Fruit fly (Drosophila melanogaster) whole organism, pupa: Measurements from ENCODE around the gene Dd.
A peak's percentile ranks its signal among the peaks of the same experiment; 100 is the strongest.

Source experiments
- CG10348 ChIP-seq: fragments of 200-800 bp; sonication (Bioruptor generic); IDR thresholded peaks from 2 replicates; pipeline ENCODE4 v1.3.6; 2022; ENCODE audit warnings: missing biosample characterization, missing genetic modification characterization
- CG12605 ChIP-seq: fragments of 200-800 bp; sonication (Bioruptor generic); IDR thresholded peaks from 2 replicates; pipeline ENCODE4 v1.3.6; 2022; ENCODE audit warnings: missing biosample characterization, missing genetic modification characterization
- CG13204 ChIP-seq: fragments of 200-800 bp; sonication (Bioruptor generic); optimal IDR thresholded peaks from 2 replicates; lab custom pipeline; 2018; ENCODE audit warnings: missing biosample characterization, mild to moderate bottlenecking, missing genetic modification characterization, moderate library complexity
- CG14655 ChIP-seq: fragments of 200-800 bp; sonication (Bioruptor generic); optimal IDR thresholded peaks from 3 replicates; lab custom pipeline; 2017; ENCODE audit warnings: mild to moderate bottlenecking, missing biosample characterization, missing genetic modification reagents, missing genetic modification characterization
- CG15710 ChIP-seq: fragments of 200-800 bp; sonication (Bioruptor generic); optimal IDR thresholded peaks from 2 replicates; lab custom pipeline; 2018; ENCODE audit warnings: missing biosample characterization, mild to moderate bottlenecking, missing genetic modification characterization, moderate library complexity
- CG32121 ChIP-seq: fragments of 200-800 bp; sonication (Bioruptor generic); IDR thresholded peaks from 2 replicates; pipeline ENCODE4 v1.3.6; 2022; ENCODE audit warnings: missing biosample characterization, missing genetic modification characterization
- CG34367 ChIP-seq: fragments of 200-800 bp; sonication (Bioruptor generic); optimal IDR thresholded peaks from 2 replicates; lab custom pipeline; 2018; ENCODE audit warnings: missing biosample characterization, mild to moderate bottlenecking, missing genetic modification characterization
- CG8301 ChIP-seq: fragments of 200-800 bp; sonication (Bioruptor generic); optimal IDR thresholded peaks from 2 replicates; lab custom pipeline; 2018; ENCODE audit warnings: missing biosample characterization, mild to moderate bottlenecking, missing genetic modification characterization
- EcR ChIP-seq: fragments of 200-800 bp; sonication (Bioruptor generic); optimal IDR thresholded peaks from 3 replicates; lab custom pipeline; 2019; ENCODE audit warnings: missing biosample characterization, missing genetic modification characterization, mild to moderate bottlenecking, moderate library complexity, missing genetic modification reagents
- Pif1A ChIP-seq: fragments of 200-800 bp; sonication (Bioruptor generic); optimal IDR thresholded peaks from 3 replicates; lab custom pipeline; 2016; ENCODE audit warnings: missing biosample characterization, missing genetic modification characterization
- gl ChIP-seq: fragments of 200-800 bp; sonication (Bioruptor generic); optimal IDR thresholded peaks from 2 replicates; lab custom pipeline; 2018; ENCODE audit warnings: missing biosample characterization, mild to moderate bottlenecking, missing genetic modification characterization

DNA sequence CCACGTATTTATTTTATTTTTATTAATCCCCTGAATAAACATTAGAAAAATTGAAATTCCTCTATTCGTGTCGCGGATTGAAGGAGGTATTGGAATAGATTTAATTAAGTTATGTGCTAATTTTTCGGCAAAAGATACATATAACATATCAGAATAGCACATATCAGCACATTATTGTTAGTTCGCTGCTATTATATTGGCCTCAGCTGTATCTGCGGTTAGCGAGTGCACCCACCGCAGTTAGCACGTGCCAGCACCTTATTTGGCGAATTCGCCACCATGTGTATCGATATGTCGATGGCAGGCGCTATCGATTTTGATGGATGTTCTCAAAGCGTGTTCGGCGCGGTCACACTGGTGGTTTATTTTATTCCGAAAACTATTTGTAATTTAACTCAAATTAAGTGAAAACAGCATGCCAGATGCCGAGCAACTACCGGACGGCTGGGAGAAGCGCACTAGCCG, 21.3 kb upstream of the Dd start, which contains the start of gene dod:
- no peak for TF ChIP-seq CG13204 (GFP tag; lab: Kevin White, UChicago)
- TF ChIP-seq CG32121 (GFP tag; lab: Robert Waterston, UW), result no peak
- TF ChIP-seq CG34367 (tag; lab: Kevin White, UChicago), result peak; percentile 36
- TF ChIP-seq EcR (GFP tag; lab: Kevin White, UChicago), result no peak
- TF ChIP-seq CG14655 (GFP tag; lab: Kevin White, UChicago), result no peak
- TF ChIP-seq CG10348 (GFP tag; lab: Robert Waterston, UW), result no peak
- TF ChIP-seq CG8301 (tag; lab: Kevin White, UChicago), result peak; percentile 47
- TF ChIP-seq CG15710 (tag; lab: Kevin White, UChicago), result peak; percentile 36
- no peak for TF ChIP-seq Pif1A (GFP tag; lab: Kevin White, UChicago)
- TF ChIP-seq gl (tag; lab: Kevin White, UChicago), result no peak
- TF ChIP-seq CG12605, result 0 out of 2 replicates have a peak, but pooled peaks have one; percentile 10
